Fruit fly (Drosophila melanogaster): ENCODE data around the gene CG32512.

The CG32512 gene

dm6 chrX:21053099-21053715 is 14.1 kb downstream of the CG32512 start (continued):
- TF ChIP-seq Sry-δ (GFP tag; optimal IDR thresholded peaks at IDR 0.05) (peak; percentile 96), CG15696 (tag; optimal IDR thresholded peaks at IDR 0.05) (peak; percentile 20), fd3F (GFP tag; optimal IDR thresholded peaks at IDR 0.05) (peak; percentile 50), peb (GFP tag; IDR thresholded peaks at IDR 0.05) (peak; percentile 18; the same call in 1 of the 2 replicates), Atf-2 (GFP tag; optimal IDR thresholded peaks at IDR 0.05) (peak; percentile 42), cwo (GFP tag; optimal IDR thresholded peaks at IDR 0.05) (peak; percentile 63), CG9727 (GFP tag; optimal IDR thresholded peaks at IDR 0.05) (peak; percentile 85), pho (GFP tag; optimal IDR thresholded peaks at IDR 0.05) (peak; percentile 63), sisA (GFP tag; IDR thresholded peaks at IDR 0.05) (no peak), Dip2 (GFP tag; IDR thresholded peaks at IDR 0.05) (no peak), Fer2 (tag; optimal IDR thresholded peaks at IDR 0.05) (peak; percentile 63), insv (GFP tag; optimal IDR thresholded peaks at IDR 0.05) (peak in 1 of 2 experiments; percentile 67), MTF-1 (GFP tag; optimal IDR thresholded peaks at IDR 0.05; ENCODE audit: borderline replicate concordance) (peak; percentile 95), Drgx (GFP tag; IDR thresholded peaks at IDR 0.05) (peak; percentile 49; the same call in 1 of the 2 replicates), Hsf (GFP tag; optimal IDR thresholded peaks at IDR 0.05) (peak; percentile 76), CG33557 (GFP tag; optimal IDR thresholded peaks at IDR 0.05) (peak; percentile 62), bsh (GFP tag; optimal IDR thresholded peaks at IDR 0.05) (peak; percentile 50 to 64), chm (GFP tag; IDR thresholded peaks at IDR 0.05) (peak; percentile 93), ro (GFP tag; IDR thresholded peaks at IDR 0.05) (no peak), CG17612 (GFP tag; IDR thresholded peaks at IDR 0.05) (peak; percentile 14; the same call in 1 of the 2 replicates), tio (GFP tag; optimal IDR thresholded peaks at IDR 0.05) (peak; percentile 16), ato (GFP tag; IDR thresholded peaks at IDR 0.05; ENCODE audit: partially characterized antibody) (peak; percentile 53; the same call in 1 of the 2 replicates), CG12071 (GFP tag; optimal IDR thresholded peaks at IDR 0.05) (peak; percentile 92), Mrtf (GFP tag; IDR thresholded peaks at IDR 0.05) (peak; percentile 39; the same call in 1 of the 3 replicates), Xbp1 (GFP tag; optimal IDR thresholded peaks at IDR 0.05) (peak; percentile 73), CG17359 (tag; optimal IDR thresholded peaks at IDR 0.05) (peak; percentile 70), tgo (GFP tag; IDR thresholded peaks at IDR 0.05) (peak; percentile 43; the same call in 2 of the 3 replicates), vnd (GFP tag; IDR thresholded peaks at IDR 0.05; ENCODE audit: partially characterized antibody) (peak; percentile 80), E2f1 (GFP tag; IDR thresholded peaks at IDR 0.05) (peak; percentile 61), NC2α (GFP tag; optimal IDR thresholded peaks at IDR 0.05) (peak; percentile 43), CG7271 (tag; optimal IDR thresholded peaks at IDR 0.05) (peak; percentile 87), CG11398 (GFP tag; optimal IDR thresholded peaks at IDR 0.05) (peak; percentile 64), hkb (optimal IDR thresholded peaks at IDR 0.05) (no peak), hkb (GFP tag; IDR thresholded peaks at IDR 0.05) (peak; percentile 70), CG6854 (GFP tag; optimal IDR thresholded peaks at IDR 0.05) (peak; percentile 82), fd64A (GFP tag; optimal IDR thresholded peaks at IDR 0.05) (peak; percentile 80), HLHmδ (GFP tag; optimal IDR thresholded peaks at IDR 0.05) (peak; percentile 99), stwl (tag; optimal IDR thresholded peaks at IDR 0.05) (peak; percentile 39), pb (GFP tag; optimal IDR thresholded peaks at IDR 0.05) (peak; percentile 80), CG2116 (GFP tag; optimal IDR thresholded peaks at IDR 0.05) (peak; percentile 83), Dp (GFP tag; optimal IDR thresholded peaks at IDR 0.05) (peak; percentile 26), nerfin-2 (GFP tag; IDR thresholded peaks at IDR 0.05; ENCODE audit: partially characterized antibody) (peak; percentile 56), E2f2 (GFP tag; IDR thresholded peaks at IDR 0.05) (peak; percentile 52), Med (GFP tag) (peak; percentile 97), pita (GFP tag; optimal IDR thresholded peaks at IDR 0.05) (no peak), CG1647 (GFP tag; optimal IDR thresholded peaks at IDR 0.05) (peak; percentile 63), maf-S (GFP tag; optimal IDR thresholded peaks at IDR 0.05) (peak; percentile 71), gcm2 (GFP tag; optimal IDR thresholded peaks at IDR 0.05) (peak; percentile 71), disco-r (GFP tag; optimal IDR thresholded peaks at IDR 0.05) (peak; percentile 78)

Data from whole organism, embryonic.